Fruit fly (Drosophila melanogaster): ENCODE data around the gene UGP.

The UGP gene

dm6 chr3L:9396038-9396437 is 37.3 kb upstream of the UGP start:
- TF ChIP-seq CG7045 (GFP tag; optimal IDR thresholded peaks at IDR 0.05) (peak; percentile 9), CG14711 (tag; optimal IDR thresholded peaks at IDR 0.05) (no peak), tj (GFP tag; optimal IDR thresholded peaks at IDR 0.05) (peak; percentile 91), toe (GFP tag; optimal IDR thresholded peaks at IDR 0.05) (no peak), CG7101 (tag; optimal IDR thresholded peaks at IDR 0.05) (no peak), kay (GFP tag; ENCODE audit: borderline replicate concordance) (peak; percentile 95), Hr96 (GFP tag; optimal IDR thresholded peaks at IDR 0.05) (no peak), CG1620 (GFP tag; optimal IDR thresholded peaks at IDR 0.05) (no peak), ovo (GFP tag; optimal IDR thresholded peaks at IDR 0.05) (peak; percentile 94), Crg-1 (GFP tag; optimal IDR thresholded peaks at IDR 0.05) (no peak), CG11617 (GFP tag; optimal IDR thresholded peaks at IDR 0.05) (no peak), CG5204 (GFP tag; optimal IDR thresholded peaks at IDR 0.05) (no peak), CG12768 (GFP tag; optimal IDR thresholded peaks at IDR 0.05) (peak; percentile 49), bab1 (GFP tag; optimal IDR thresholded peaks at IDR 0.05) (no peak), pad (GFP tag; optimal IDR thresholded peaks at IDR 0.05) (peak; percentile 36), cnc (optimal IDR thresholded peaks at IDR 0.05) (no peak), CG33017 (tag; optimal IDR thresholded peaks at IDR 0.05) (no peak), cic (GFP tag; optimal IDR thresholded peaks at IDR 0.05) (peak; percentile 76), Mnt (GFP tag; optimal IDR thresholded peaks at IDR 0.05) (no peak), Clk (GFP tag; optimal IDR thresholded peaks at IDR 0.05) (no peak)

DNA sequence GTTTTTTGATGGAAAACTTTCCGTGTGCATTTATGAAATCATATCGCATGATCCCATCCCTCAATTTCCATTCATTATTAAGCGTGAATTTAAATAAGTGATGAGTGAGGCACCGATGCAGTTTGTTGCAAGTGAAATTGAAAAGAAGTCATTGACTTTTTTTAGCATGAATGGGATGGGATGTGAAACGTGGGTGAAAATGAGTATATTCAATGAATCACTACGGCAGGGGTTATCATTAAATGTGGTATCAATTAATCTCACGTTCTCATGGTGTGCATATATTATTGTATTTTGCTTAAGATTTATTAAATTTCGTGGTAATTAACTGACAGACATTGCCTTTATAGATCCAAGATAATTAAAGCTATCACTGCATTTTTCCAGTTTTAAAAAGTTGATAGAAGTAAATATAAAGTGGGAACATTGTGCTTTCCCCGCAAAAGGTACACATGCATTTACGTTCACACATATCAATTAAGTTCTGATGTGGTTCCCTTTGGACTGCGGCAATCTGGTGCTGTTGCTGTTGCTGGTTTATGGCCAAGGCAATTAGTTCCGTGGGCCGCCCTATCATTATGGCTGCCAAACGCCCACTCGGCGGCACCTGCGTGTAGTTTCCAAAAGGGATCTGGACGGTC is 32.7 kb upstream of the UGP start:
- TF ChIP-seq Hr96 (GFP tag; optimal IDR thresholded peaks at IDR 0.05): no peak
- no peak for TF ChIP-seq CG1620 (GFP tag; optimal IDR thresholded peaks at IDR 0.05)
- no peak for TF ChIP-seq Mnt (GFP tag; optimal IDR thresholded peaks at IDR 0.05)
- peak; percentile 34 for TF ChIP-seq tj (GFP tag; optimal IDR thresholded peaks at IDR 0.05)
- TF ChIP-seq CG7045 (GFP tag; optimal IDR thresholded peaks at IDR 0.05): peak; percentile 33
- peak; percentile 70 for TF ChIP-seq cic (GFP tag; optimal IDR thresholded peaks at IDR 0.05)
- peak; percentile 84 for TF ChIP-seq kay (GFP tag; ENCODE audit: borderline replicate concordance)
- no peak for TF ChIP-seq CG14711 (tag; optimal IDR thresholded peaks at IDR 0.05)
- peak; percentile 20 for TF ChIP-seq CG12768 (GFP tag; optimal IDR thresholded peaks at IDR 0.05)

DNA sequence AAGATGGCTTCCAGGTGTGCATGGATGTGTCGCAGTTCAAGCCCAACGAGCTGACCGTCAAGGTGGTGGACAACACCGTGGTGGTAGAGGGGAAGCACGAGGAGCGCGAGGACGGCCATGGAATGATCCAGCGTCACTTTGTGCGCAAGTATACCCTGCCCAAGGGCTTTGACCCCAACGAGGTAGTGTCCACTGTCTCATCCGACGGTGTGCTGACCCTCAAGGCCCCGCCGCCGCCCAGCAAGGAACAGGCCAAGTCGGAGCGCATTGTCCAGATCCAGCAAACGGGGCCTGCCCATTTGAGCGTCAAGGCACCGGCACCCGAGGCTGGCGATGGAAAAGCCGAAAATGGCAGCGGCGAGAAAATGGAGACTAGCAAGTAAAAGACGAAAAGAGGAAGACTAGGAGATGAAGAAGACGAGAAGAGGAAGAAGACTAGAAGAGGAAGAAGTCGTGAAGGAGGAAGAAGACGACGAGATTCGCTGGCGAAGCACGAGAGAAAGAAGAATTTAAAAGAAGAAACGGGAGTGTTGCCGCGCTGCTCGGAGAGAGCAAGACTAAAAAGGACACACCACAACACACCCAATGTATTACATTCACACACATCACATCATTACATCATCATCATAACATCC is 25.8 kb upstream of the UGP start:
- TF ChIP-seq Mnt (GFP tag; optimal IDR thresholded peaks at IDR 0.05) (no peak), kay (GFP tag; ENCODE audit: borderline replicate concordance) (no peak), CG7101 (tag; optimal IDR thresholded peaks at IDR 0.05) (no peak), bab1 (GFP tag; optimal IDR thresholded peaks at IDR 0.05) (no peak), Crg-1 (GFP tag; optimal IDR thresholded peaks at IDR 0.05) (no peak), CG12768 (GFP tag; optimal IDR thresholded peaks at IDR 0.05) (no peak), Clk (GFP tag; optimal IDR thresholded peaks at IDR 0.05) (no peak), CG14711 (tag; optimal IDR thresholded peaks at IDR 0.05) (no peak), CG11617 (GFP tag; optimal IDR thresholded peaks at IDR 0.05) (no peak), ovo (GFP tag; optimal IDR thresholded peaks at IDR 0.05) (no peak), Hr96 (GFP tag; optimal IDR thresholded peaks at IDR 0.05) (no peak), CG7045 (GFP tag; optimal IDR thresholded peaks at IDR 0.05) (no peak), pad (GFP tag; optimal IDR thresholded peaks at IDR 0.05) (no peak), CG5204 (GFP tag; optimal IDR thresholded peaks at IDR 0.05) (no peak), tj (GFP tag; optimal IDR thresholded peaks at IDR 0.05) (no peak)

DNA sequence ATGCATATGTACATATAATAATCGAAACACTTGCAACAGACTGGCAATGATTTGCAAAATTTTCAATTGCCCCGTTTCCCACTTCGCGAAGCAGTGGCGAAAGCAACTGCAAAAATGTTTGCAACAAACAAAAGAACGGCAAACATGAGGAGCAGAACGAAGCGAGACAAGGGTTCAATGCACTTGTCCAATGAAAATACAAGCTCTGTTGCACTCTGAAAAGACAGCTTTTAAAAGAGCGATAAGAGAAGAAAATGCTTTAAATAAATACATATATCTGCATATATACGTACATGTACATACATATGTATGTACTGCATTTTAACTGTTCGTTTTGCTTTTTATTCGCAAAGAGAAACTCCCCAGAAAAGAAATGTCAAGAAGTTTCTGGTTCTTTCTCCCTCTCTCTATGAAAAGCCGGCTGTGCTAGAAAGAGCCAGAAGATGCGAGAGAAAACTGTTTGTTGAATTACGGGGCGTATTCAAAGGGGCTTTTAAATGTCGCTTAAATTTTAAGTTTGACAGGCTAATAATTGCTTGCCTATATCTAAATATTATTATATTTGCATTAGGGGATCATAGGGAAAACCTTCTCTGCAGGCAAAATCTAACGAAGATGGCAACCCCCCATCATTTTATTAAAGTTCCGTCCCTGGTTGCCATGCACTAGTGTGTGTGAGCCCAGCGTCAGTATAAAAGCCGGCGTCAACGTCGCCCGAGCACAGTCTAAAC is 24.8 kb upstream of the UGP start, which contains the start of gene Hsp27:
Gene Hsp27, plus strand, starts transcription at position 719 of the 731 bp plus-strand sequence.
- TF ChIP-seq CG7101 (tag; optimal IDR thresholded peaks at IDR 0.05) (peak; percentile 98), toe (GFP tag; optimal IDR thresholded peaks at IDR 0.05) (peak; percentile 93), Mnt (GFP tag; optimal IDR thresholded peaks at IDR 0.05) (peak; percentile 96), CG33017 (tag; optimal IDR thresholded peaks at IDR 0.05) (peak; percentile 99), CG11617 (GFP tag; optimal IDR thresholded peaks at IDR 0.05) (peak; percentile 96), Clk (GFP tag; optimal IDR thresholded peaks at IDR 0.05) (peak; percentile 92), ovo (GFP tag; optimal IDR thresholded peaks at IDR 0.05) (peak; percentile 77), CG12768 (GFP tag; optimal IDR thresholded peaks at IDR 0.05) (peak; percentile 99), pad (GFP tag; optimal IDR thresholded peaks at IDR 0.05) (peak; percentile 92), CG1620 (GFP tag; optimal IDR thresholded peaks at IDR 0.05) (peak; percentile 88), CG7045 (GFP tag; optimal IDR thresholded peaks at IDR 0.05) (peak; percentile 97), kay (GFP tag; ENCODE audit: borderline replicate concordance) (peak; percentile 99), Crg-1 (GFP tag; optimal IDR thresholded peaks at IDR 0.05) (peak; percentile 97), CG5204 (GFP tag; optimal IDR thresholded peaks at IDR 0.05) (peak; percentile 93), bab1 (GFP tag; optimal IDR thresholded peaks at IDR 0.05) (peak; percentile 99), cic (GFP tag; optimal IDR thresholded peaks at IDR 0.05) (peak; percentile 91), tj (GFP tag; optimal IDR thresholded peaks at IDR 0.05) (peak; percentile 75), CG14711 (tag; optimal IDR thresholded peaks at IDR 0.05) (peak; percentile 97), Hr96 (GFP tag; optimal IDR thresholded peaks at IDR 0.05) (peak; percentile 97), cnc (optimal IDR thresholded peaks at IDR 0.05) (peak in 1 of 2 experiments; percentile 69)

dm6 chr3L:9381602-9382001 is 22.9 kb upstream of the UGP start, which contains the start of gene Hsp23:
TSS of gene Hsp23 (plus strand) at chr3L:9381882.
- no peak for TF ChIP-seq toe (GFP tag; optimal IDR thresholded peaks at IDR 0.05)
- no peak for TF ChIP-seq pad (GFP tag; optimal IDR thresholded peaks at IDR 0.05)
- no peak for TF ChIP-seq kay (GFP tag; ENCODE audit: borderline replicate concordance)
- no peak for TF ChIP-seq Mnt (GFP tag; optimal IDR thresholded peaks at IDR 0.05)
- no peak for TF ChIP-seq CG33017 (tag; optimal IDR thresholded peaks at IDR 0.05)
- TF ChIP-seq CG7045 (GFP tag; optimal IDR thresholded peaks at IDR 0.05): no peak
- no peak for TF ChIP-seq cic (GFP tag; optimal IDR thresholded peaks at IDR 0.05)
- no peak for TF ChIP-seq cnc (optimal IDR thresholded peaks at IDR 0.05)
- no peak for TF ChIP-seq ovo (GFP tag; optimal IDR thresholded peaks at IDR 0.05)
- TF ChIP-seq Crg-1 (GFP tag; optimal IDR thresholded peaks at IDR 0.05): no peak
- TF ChIP-seq CG5204 (GFP tag; optimal IDR thresholded peaks at IDR 0.05): no peak
- TF ChIP-seq tj (GFP tag; optimal IDR thresholded peaks at IDR 0.05): no peak
- no peak for TF ChIP-seq CG7101 (tag; optimal IDR thresholded peaks at IDR 0.05)
- TF ChIP-seq bab1 (GFP tag; optimal IDR thresholded peaks at IDR 0.05): no peak
